Worm (Caenorhabditis elegans): Measurements from ENCODE around the gene pgp-11.

- TF ChIP-seq ztf-23 (GFP tag; IDR thresholded peaks at IDR 0.05) = no peak
- no peak for TF ChIP-seq klf-2 (GFP tag; conservative IDR thresholded peaks at IDR 0.05)
- TF ChIP-seq T22C8.4 (GFP tag; IDR thresholded peaks at IDR 0.05) = no peak
- TF ChIP-seq med-1 (GFP tag; optimal IDR thresholded peaks at IDR 0.05; ENCODE audit: insufficient read depth) = no peak
Observed at ce11 chrII:7977513-7977912, 26.5 kb downstream of the pgp-11 start.

Data from whole organism, midembryonic.